Worm (Caenorhabditis elegans): Measurements from ENCODE around the gene mrps-21.

Gene mrps-21

ce11 chrIV:4703911-4704310, 44.6 kb upstream of the mrps-21 start, which contains the start of gene ogdh-1:
TSS of gene ogdh-1 (minus strand) at chrIV:4704011.
- TF ChIP-seq elt-3 (tag; optimal IDR thresholded peaks at IDR 0.05) (no peak), aly-2 (tag; optimal IDR thresholded peaks at IDR 0.05) (no peak), nhr-67 (tag; optimal IDR thresholded peaks at IDR 0.05) (no peak), ceh-82 (tag; optimal IDR thresholded peaks at IDR 0.05) (no peak), nhr-237 (tag; optimal IDR thresholded peaks at IDR 0.05) (no peak), ceh-9 (tag; optimal IDR thresholded peaks at IDR 0.05) (no peak)

- TF ChIP-seq eor-1 (tag; optimal IDR thresholded peaks at IDR 0.05) (no peak), unc-62 (GFP tag; optimal IDR thresholded peaks at IDR 0.05) (no peak), aly-2 (tag; optimal IDR thresholded peaks at IDR 0.05) (no peak), ztf-11 (tag; optimal IDR thresholded peaks at IDR 0.05) (no peak), ceh-9 (tag; optimal IDR thresholded peaks at IDR 0.05) (no peak), nhr-76 (tag; optimal IDR thresholded peaks at IDR 0.05) (no peak), nhr-77 (tag; optimal IDR thresholded peaks at IDR 0.05) (no peak)
Observed at ce11 chrIV:4692463-4692862, 33.1 kb upstream of the mrps-21 start, which contains the start of gene spe-51. TSS of gene spe-51 (plus strand) at chrIV:4692763.

DNA sequence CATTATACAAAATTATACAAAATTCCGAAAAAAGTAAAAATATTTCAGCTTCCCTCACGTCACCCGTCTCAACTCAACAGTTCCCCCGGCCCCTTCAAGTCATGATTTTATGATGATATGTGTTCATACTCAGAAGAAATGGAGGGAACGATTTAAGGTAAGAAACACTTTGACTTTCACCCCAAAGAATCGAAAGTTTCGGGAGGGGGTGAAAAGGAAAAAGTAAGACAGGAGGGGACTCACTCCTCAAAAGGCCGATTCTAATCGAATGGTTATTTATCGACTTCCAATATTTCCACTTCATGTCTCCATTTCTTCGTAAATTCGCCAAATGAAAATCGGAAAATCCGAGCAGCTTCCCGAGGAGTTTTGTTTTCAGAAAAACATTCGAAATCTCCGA, 28.9 kb upstream of the mrps-21 start, which contains the start of gene bus-4:
bus-4 (plus strand) TSS at position 49 of the 400 bp plus-strand sequence.
- no peak for TF ChIP-seq nhr-67 (tag; optimal IDR thresholded peaks at IDR 0.05)
- no peak for TF ChIP-seq ZK546.5 (tag; optimal IDR thresholded peaks at IDR 0.05)
- no peak for TF ChIP-seq fkh-2 (tag; optimal IDR thresholded peaks at IDR 0.05)
- no peak for TF ChIP-seq lin-39 (tag; optimal IDR thresholded peaks at IDR 0.05)
- no peak for TF ChIP-seq nhr-43 (tag; optimal IDR thresholded peaks at IDR 0.05; ENCODE audit: poor library complexity, severe bottlenecking)
- TF ChIP-seq tbx-2 (tag; optimal IDR thresholded peaks at IDR 0.05) = no peak
- no peak for TF ChIP-seq jun-1 (tag; optimal IDR thresholded peaks at IDR 0.05)
- TF ChIP-seq daf-12 (tag; optimal IDR thresholded peaks at IDR 0.05) = no peak
- no peak for TF ChIP-seq fkh-10 (GFP tag; optimal IDR thresholded peaks at IDR 0.05)
- TF ChIP-seq pha-4 (tag; optimal IDR thresholded peaks at IDR 0.05) = no peak
- TF ChIP-seq ceh-9 (tag; optimal IDR thresholded peaks at IDR 0.05) = no peak
- no peak for TF ChIP-seq ceh-28 (tag; optimal IDR thresholded peaks at IDR 0.05)
- TF ChIP-seq elt-3 (tag; optimal IDR thresholded peaks at IDR 0.05) = no peak
- no peak for TF ChIP-seq egl-27 (tag; optimal IDR thresholded peaks at IDR 0.05)
- TF ChIP-seq nhr-25 (tag; optimal IDR thresholded peaks at IDR 0.05) = no peak
- TF ChIP-seq aly-2 (tag; optimal IDR thresholded peaks at IDR 0.05) = no peak
- TF ChIP-seq eor-1 (tag; optimal IDR thresholded peaks at IDR 0.05) = no peak
- TF ChIP-seq lin-15B (tag; optimal IDR thresholded peaks at IDR 0.05) = no peak

- TF ChIP-seq nhr-25 (tag; optimal IDR thresholded peaks at IDR 0.05) = peak; percentile 48
- TF ChIP-seq fos-1 (tag; optimal IDR thresholded peaks at IDR 0.05) = no peak
- peak; percentile 18 for TF ChIP-seq elt-1 (tag; optimal IDR thresholded peaks at IDR 0.05)
- no peak for TF ChIP-seq nhr-23 (tag; optimal IDR thresholded peaks at IDR 0.05)
- no peak for TF ChIP-seq ceh-16 (tag; optimal IDR thresholded peaks at IDR 0.05)
- TF ChIP-seq ceh-9 (tag; optimal IDR thresholded peaks at IDR 0.05) = no peak
- no peak for TF ChIP-seq elt-3 (tag; optimal IDR thresholded peaks at IDR 0.05)
- no peak for TF ChIP-seq pqm-1 (tag; optimal IDR thresholded peaks at IDR 0.05)
- TF ChIP-seq mml-1 (tag; optimal IDR thresholded peaks at IDR 0.05) = no peak
- TF ChIP-seq egl-5 (tag; optimal IDR thresholded peaks at IDR 0.05) = no peak
- no peak for TF ChIP-seq ceh-28 (tag; optimal IDR thresholded peaks at IDR 0.05)
- TF ChIP-seq ztf-11 (tag; optimal IDR thresholded peaks at IDR 0.05) = no peak
Observed at ce11 chrIV:4686898-4687297, 27.6 kb upstream of the mrps-21 start.

ce11 chrIV:4686291-4686830, 27.0 kb upstream of the mrps-21 start:
- no peak for TF ChIP-seq ceh-9 (tag; optimal IDR thresholded peaks at IDR 0.05)
- no peak for TF ChIP-seq nhr-28 (tag; optimal IDR thresholded peaks at IDR 0.05)
- peak; percentile 83 for TF ChIP-seq nfya-1 (tag; optimal IDR thresholded peaks at IDR 0.05; ENCODE audit: insufficient read depth)
- TF ChIP-seq tbx-2 (tag; optimal IDR thresholded peaks at IDR 0.05) = no peak
- TF ChIP-seq nhr-23 (tag; optimal IDR thresholded peaks at IDR 0.05) = no peak
